Fruit fly (Drosophila melanogaster) whole organism, embryonic: Measurements from ENCODE around the gene Ocrl.

Source experiments
- ATbp ChIP-seq: fragments of 200-800 bp; sonication (Bioruptor generic); optimal IDR thresholded peaks from 2 replicates; lab custom pipeline; 2017; ENCODE audit warnings: missing biosample characterization, mild to moderate bottlenecking, missing genetic modification characterization, missing genetic modification reagents
- BEAF-32 ChIP-seq: fragments of 200-800 bp; sonication (Bioruptor generic); optimal IDR thresholded peaks from 3 replicates; lab custom pipeline; 2017; ENCODE audit warnings: missing biosample characterization, missing genetic modification characterization, mild to moderate bottlenecking, moderate library complexity, missing genetic modification reagents
- CG11247 ChIP-seq: fragments of 200-800 bp; sonication (Bioruptor generic); IDR thresholded peaks from 2 replicates; pipeline ENCODE4 v1.3.6; 2022; ENCODE audit warnings: missing biosample characterization, missing genetic modification characterization
- CG11696 ChIP-seq: fragments of 200-800 bp; sonication (Bioruptor generic); IDR thresholded peaks from 2 replicates; pipeline ENCODE4 v1.3.6; 2022; ENCODE audit warnings: missing biosample characterization, missing genetic modification characterization
- CG12071 ChIP-seq: fragments of 200-800 bp; sonication (Bioruptor generic); optimal IDR thresholded peaks from 3 replicates; lab custom pipeline; 2018; ENCODE audit warnings: missing biosample characterization, mild to moderate bottlenecking, missing genetic modification characterization
- CG13624 ChIP-seq: fragments of 200-800 bp; sonication (Bioruptor generic); optimal IDR thresholded peaks from 2 replicates; lab custom pipeline; 2016; ENCODE audit warnings: missing biosample characterization, missing genetic modification characterization
- CG17359 ChIP-seq: fragments of 200-800 bp; sonication (Bioruptor generic); optimal IDR thresholded peaks from 3 replicates; lab custom pipeline; 2018; ENCODE audit warnings: missing biosample characterization, mild to moderate bottlenecking, missing genetic modification characterization, moderate library complexity
- CG17802 ChIP-seq: fragments of 200-800 bp; sonication (Bioruptor generic); optimal IDR thresholded peaks from 2 replicates; lab custom pipeline; 2018; ENCODE audit warnings: missing biosample characterization, mild to moderate bottlenecking, missing genetic modification characterization, moderate library complexity
- CG2678 ChIP-seq: fragments of 200-800 bp; sonication (Bioruptor generic); optimal IDR thresholded peaks from 3 replicates; lab custom pipeline; 2019; ENCODE audit warnings: missing biosample characterization, mild to moderate bottlenecking, missing genetic modification characterization, moderate library complexity
- CG31388 ChIP-seq: fragments of 200-800 bp; sonication (Bioruptor generic); optimal IDR thresholded peaks from 2 replicates; lab custom pipeline; 2016; ENCODE audit warnings: missing biosample characterization, missing genetic modification characterization
- CG34422 ChIP-seq: fragments of 200-800 bp; sonication (Bioruptor generic); IDR thresholded peaks from 3 replicates; pipeline ENCODE4 v1.3.6; 2022; ENCODE audit warnings: missing biosample characterization, missing genetic modification characterization
- CG3847 ChIP-seq: fragments of 200-800 bp; sonication (Bioruptor generic); IDR thresholded peaks from 2 replicates; pipeline ENCODE4 v1.3.6; 2022; ENCODE audit warnings: missing biosample characterization, missing genetic modification characterization
- CG5180 ChIP-seq: fragments of 200-800 bp; sonication (Bioruptor generic); optimal IDR thresholded peaks from 3 replicates; lab custom pipeline; 2017; ENCODE audit warnings: missing biosample characterization, missing genetic modification characterization, mild to moderate bottlenecking, moderate library complexity, missing genetic modification reagents
- CG6683 ChIP-seq: fragments of 200-800 bp; sonication (Bioruptor generic); optimal IDR thresholded peaks from 2 replicates; lab custom pipeline; 2017; ENCODE audit warnings: missing biosample characterization, mild to moderate bottlenecking, missing genetic modification characterization, missing genetic modification reagents
- CG6765 ChIP-seq: fragments of 200-800 bp; sonication (Bioruptor generic); optimal IDR thresholded peaks from 3 replicates; lab custom pipeline; 2017; ENCODE audit warnings: missing biosample characterization, mild to moderate bottlenecking, missing genetic modification characterization
- CG7357 ChIP-seq: fragments of 200-800 bp; sonication (Bioruptor generic); IDR thresholded peaks from 3 replicates; pipeline ENCODE4 v1.3.6; 2022; ENCODE audit warnings: missing biosample characterization, missing genetic modification characterization
- CG7963 ChIP-seq: fragments of 200-800 bp; sonication (Bioruptor generic); IDR thresholded peaks from 3 replicates; pipeline ENCODE4 v1.3.6; 2022; ENCODE audit warnings: missing biosample characterization, missing genetic modification characterization; ENCODE audit not compliant: partially characterized antibody
- CG8290 ChIP-seq, 3 experiments: fragments of 200-800 bp; sonication (Bioruptor generic); optimal IDR thresholded peaks; 2 replicates each; lab custom pipeline; 2016 to 2019; ENCODE audit warnings: missing biosample characterization in 3 of 3, missing genetic modification characterization in 3 of 3, mild to moderate bottlenecking in 2 of 3, moderate library complexity in 1 of 3
- CG8944 ChIP-seq: fragments of 200-800 bp; sonication (Bioruptor generic); optimal IDR thresholded peaks from 3 replicates; lab custom pipeline; 2016; ENCODE audit warnings: missing biosample characterization, missing genetic modification characterization
- CG9932 ChIP-seq: fragments of 200-800 bp; sonication (Bioruptor generic); IDR thresholded peaks from 2 replicates; pipeline ENCODE4 v1.3.6; 2022; ENCODE audit warnings: missing biosample characterization, missing genetic modification characterization
- CHES-1-like ChIP-seq: fragments of 200-800 bp; sonication (Bioruptor generic); optimal IDR thresholded peaks from 2 replicates; lab custom pipeline; 2016; ENCODE audit warnings: missing biosample characterization, missing genetic modification characterization
- Camta ChIP-seq: fragments of 200-800 bp; sonication (Bioruptor generic); optimal IDR thresholded peaks from 2 replicates; lab custom pipeline; 2016; ENCODE audit warnings: missing biosample characterization, missing genetic modification characterization
- CoRest ChIP-seq: fragments of 200-800 bp; sonication (Bioruptor generic); optimal IDR thresholded peaks from 3 replicates; lab custom pipeline; 2018; ENCODE audit warnings: missing biosample characterization, mild to moderate bottlenecking, missing genetic modification characterization, moderate library complexity
- E2f1 ChIP-seq: fragments of 200-800 bp; sonication (Bioruptor generic); IDR thresholded peaks from 2 replicates; pipeline ENCODE4 v1.3.6; 2022; ENCODE audit warnings: missing biosample characterization, missing genetic modification characterization
- ERR ChIP-seq: fragments of 200-800 bp; sonication (Bioruptor generic); optimal IDR thresholded peaks from 2 replicates; lab custom pipeline; 2016; ENCODE audit warnings: missing biosample characterization, missing genetic modification characterization
- HmgD ChIP-seq: fragments of 200-800 bp; sonication (Bioruptor generic); optimal IDR thresholded peaks from 3 replicates; lab custom pipeline; 2016; ENCODE audit warnings: missing biosample characterization, missing genetic modification characterization
- Mrtf ChIP-seq: fragments of 200-800 bp; sonication (Bioruptor generic); IDR thresholded peaks from 3 replicates; pipeline ENCODE4 v1.3.6; 2022; ENCODE audit warnings: missing biosample characterization, missing genetic modification characterization
- Nf-YA ChIP-seq: fragments of 200-800 bp; sonication (Bioruptor generic); IDR thresholded peaks from 2 replicates; pipeline ENCODE4 v1.3.6; 2022; ENCODE audit warnings: missing biosample characterization, missing genetic modification characterization
- Optix ChIP-seq: fragments of 200-800 bp; sonication (Bioruptor generic); IDR thresholded peaks from 3 replicates; pipeline ENCODE4 v1.3.6; 2022; ENCODE audit warnings: missing biosample characterization, missing genetic modification characterization
- Six4 ChIP-seq: fragments of 200-800 bp; sonication (Bioruptor generic); optimal IDR thresholded peaks from 2 replicates; lab custom pipeline; 2016; ENCODE audit warnings: missing biosample characterization, missing genetic modification characterization
- abd-A ChIP-seq: fragments of 200-800 bp; sonication (Bioruptor generic); optimal IDR thresholded peaks from 3 replicates; lab custom pipeline; 2019; ENCODE audit warnings: missing biosample characterization, mild to moderate bottlenecking, missing genetic modification characterization, moderate library complexity
- aop ChIP-seq: fragments of 200-800 bp; sonication (Bioruptor generic); IDR thresholded peaks from 2 replicates; pipeline ENCODE4 v1.3.6; 2022; ENCODE audit warnings: missing biosample characterization, missing genetic modification characterization
- az2 ChIP-seq: fragments of 200-800 bp; sonication (Bioruptor generic); optimal IDR thresholded peaks from 3 replicates; lab custom pipeline; 2016; ENCODE audit warnings: missing biosample characterization, missing genetic modification characterization
- bigmax ChIP-seq: fragments of 200-800 bp; sonication (Bioruptor generic); optimal IDR thresholded peaks from 2 replicates; lab custom pipeline; 2018; ENCODE audit warnings: missing biosample characterization, mild to moderate bottlenecking, missing genetic modification characterization
- chif ChIP-seq, 2 experiments: fragments of 200-800 bp; sonication (Bioruptor generic); optimal IDR thresholded peaks; 3 replicates each; lab custom pipeline; 2016; ENCODE audit warnings: missing biosample characterization in 2 of 2, missing genetic modification characterization in 2 of 2
- ci ChIP-seq: fragments of 200-800 bp; sonication (Bioruptor generic); IDR thresholded peaks from 3 replicates; pipeline ENCODE4 v1.3.6; 2022; ENCODE audit warnings: missing biosample characterization, missing genetic modification characterization
- fd3F ChIP-seq: fragments of 200-800 bp; sonication (Bioruptor generic); optimal IDR thresholded peaks from 2 replicates; lab custom pipeline; 2018; ENCODE audit warnings: missing biosample characterization, mild to moderate bottlenecking, missing genetic modification characterization, moderate library complexity
- fd64A ChIP-seq: fragments of 200-800 bp; sonication (Bioruptor generic); optimal IDR thresholded peaks from 3 replicates; lab custom pipeline; 2018; ENCODE audit warnings: missing biosample characterization, mild to moderate bottlenecking, missing genetic modification characterization
- gem ChIP-seq: fragments of 200-800 bp; sonication (Bioruptor generic); optimal IDR thresholded peaks from 2 replicates; lab custom pipeline; 2019; ENCODE audit warnings: missing biosample characterization, mild to moderate bottlenecking, missing genetic modification characterization, moderate library complexity
- grn ChIP-seq: fragments of 200-800 bp; sonication (Bioruptor generic); optimal IDR thresholded peaks from 3 replicates; lab custom pipeline; 2017; ENCODE audit warnings: missing biosample characterization, missing genetic modification characterization
- inv ChIP-seq: fragments of 200-800 bp; sonication (Bioruptor generic); IDR thresholded peaks from 2 replicates; pipeline ENCODE4 v1.3.6; 2022; ENCODE audit warnings: missing biosample characterization, missing genetic modification characterization; ENCODE audit not compliant: partially characterized antibody
- nmo ChIP-seq: fragments of 200-800 bp; sonication (Bioruptor generic); optimal IDR thresholded peaks from 2 replicates; lab custom pipeline; 2018; ENCODE audit warnings: missing biosample characterization, mild to moderate bottlenecking, missing genetic modification characterization, moderate library complexity
- ranshi ChIP-seq: fragments of 200-800 bp; sonication (Bioruptor generic); IDR thresholded peaks from 2 replicates; pipeline ENCODE4 v1.3.6; 2022; ENCODE audit warnings: missing biosample characterization, missing genetic modification characterization
- scrt ChIP-seq: fragments of 200-800 bp; sonication (Bioruptor generic); optimal IDR thresholded peaks from 2 replicates; lab custom pipeline; 2018; ENCODE audit warnings: missing biosample characterization, mild to moderate bottlenecking, missing genetic modification characterization, moderate library complexity
- slou ChIP-seq: fragments of 200-800 bp; sonication (Bioruptor generic); optimal IDR thresholded peaks from 3 replicates; lab custom pipeline; 2016; ENCODE audit warnings: missing biosample characterization, missing genetic modification characterization
- sqz ChIP-seq: fragments of 200-800 bp; sonication (Bioruptor generic); optimal IDR thresholded peaks from 3 replicates; lab custom pipeline; 2018; ENCODE audit warnings: missing biosample characterization, mild to moderate bottlenecking, missing genetic modification characterization
- ssp ChIP-seq: fragments of 200-800 bp; sonication (Bioruptor generic); IDR thresholded peaks from 2 replicates; pipeline ENCODE4 v1.3.6; 2022; ENCODE audit warnings: missing biosample characterization, missing genetic modification characterization
- sug ChIP-seq: fragments of 200-800 bp; optimal IDR thresholded peaks from 2 replicates; lab custom pipeline; 2019; ENCODE audit warnings: missing biosample characterization, mild to moderate bottlenecking, missing genetic modification characterization, moderate library complexity
- tin ChIP-seq: fragments of 200-800 bp; sonication (Bioruptor generic); optimal IDR thresholded peaks from 3 replicates; lab custom pipeline; 2016; ENCODE audit warnings: missing biosample characterization, missing genetic modification characterization

The Ocrl gene

DNA sequence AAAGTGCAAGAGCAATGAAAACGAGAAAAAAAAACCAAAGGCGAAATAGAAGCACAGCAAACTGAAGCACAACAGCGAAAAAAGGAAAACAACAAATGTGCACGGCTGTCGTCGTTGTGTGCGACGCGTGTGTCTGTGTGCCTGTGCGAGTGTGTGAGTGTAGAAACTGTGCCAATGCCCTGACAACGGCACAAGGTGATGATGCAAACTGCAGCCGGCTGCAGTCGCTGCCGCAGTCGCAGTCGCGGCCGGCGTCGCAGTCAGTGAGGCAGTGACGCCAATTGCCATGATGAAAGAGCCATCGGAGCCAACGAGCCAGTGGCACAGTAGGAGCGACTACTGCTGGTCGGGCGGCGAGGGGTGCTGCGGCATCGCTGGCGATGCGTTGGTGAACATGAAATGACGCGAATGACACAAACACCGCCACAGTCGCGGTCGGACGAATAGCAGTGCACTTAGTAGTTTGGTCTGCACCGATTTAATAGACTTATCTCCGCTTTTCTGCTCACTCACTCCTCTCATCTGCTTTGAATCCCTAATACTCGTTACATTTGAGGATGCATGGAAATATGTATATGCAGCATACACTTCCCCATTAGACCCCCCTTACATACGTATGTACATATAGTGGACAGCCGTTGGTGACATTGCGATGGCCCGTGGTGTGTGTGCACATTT is 45.9 kb downstream of the Ocrl start (continued):
- TF ChIP-seq HmgD (GFP tag; lab: Kevin White, UChicago) (no peak), E2f1 (0 out of 2 replicates have a peak, but pooled peaks have one; percentile 19), CG7963 (GFP tag; lab: Robert Waterston, UW) (no peak), az2 (GFP tag; lab: Kevin White, UChicago) (peak; percentile 45), Optix (peak; percentile 48; the same call in 1 of the 3 replicates), ERR (GFP tag; lab: Kevin White, UChicago) (no peak), tin (GFP tag; lab: Kevin White, UChicago) (peak; percentile 27), CG34422 (peak; percentile 59; the same call in 2 of the 3 replicates), CG17802 (tag; lab: Kevin White, UChicago) (peak; percentile 40), Nf-YA (GFP tag; lab: Robert Waterston, UW) (0 out of 2 replicates have a peak, but pooled peaks have one; percentile 37), Camta (GFP tag; lab: Kevin White, UChicago) (peak; percentile 33), CG8944 (peak; percentile 57), CG6683 (no peak), ci (GFP tag; lab: Robert Waterston, UW) (peak; percentile 84), CoRest (tag; lab: Kevin White, UChicago) (peak; percentile 67), grn (no peak), slou (GFP tag; lab: Kevin White, UChicago) (no peak), fd3F (GFP tag; lab: Kevin White, UChicago) (no peak), Six4 (peak; percentile 44), CG9932 (GFP tag; lab: Robert Waterston, UW) (no peak), CG12071 (GFP tag; lab: Kevin White, UChicago) (peak; percentile 67), CG3847 (GFP tag; lab: Robert Waterston, UW) (no peak), CG7357 (peak; percentile 57; the same call in 2 of the 3 replicates), CG31388 (no peak), CHES-1-like (GFP tag; lab: Kevin White, UChicago) (no peak), CG11247 (no peak), abd-A (tag; lab: Kevin White, UChicago) (peak; percentile 7), scrt (GFP tag; lab: Kevin White, UChicago) (peak; percentile 19), ATbp (peak; percentile 87), Mrtf (GFP tag; lab: Robert Waterston, UW) (peak; percentile 37; the same call in 1 of the 3 replicates), ranshi (GFP tag; lab: Robert Waterston, UW) (peak; percentile 43; the same call in 1 of the 2 replicates), sug (tag; lab: Kevin White, UChicago) (peak; percentile 32), BEAF-32 (GFP tag; lab: Kevin White, UChicago) (no peak), sqz (no peak), CG11696 (peak; percentile 78; the same call in 1 of the 2 replicates), CG6765 (GFP tag; lab: Kevin White, UChicago) (no peak), ssp (GFP tag; lab: Robert Waterston, UW) (peak; percentile 62), CG2678 (tag; lab: Kevin White, UChicago) (peak; percentile 78), CG17359 (peak; percentile 81), CG13624 (GFP tag; lab: Kevin White, UChicago) (no peak), CG8290 (GFP tag; optimal IDR thresholded peaks at IDR 0.05; lab: Kevin White, UChicago) (peak; percentile 19), CG8290 (tag; optimal IDR thresholded peaks at IDR 0.05; lab: Kevin White, UChicago) (peak in 1 of 2 experiments; percentile 76), inv (GFP tag; lab: Robert Waterston, UW) (no peak), chif (GFP tag; optimal IDR thresholded peaks at IDR 0.05; lab: Kevin White, UChicago) (peak; percentile 8 to 26), bigmax (GFP tag; lab: Kevin White, UChicago) (no peak), fd64A (peak; percentile 75), gem (tag; lab: Kevin White, UChicago) (peak; percentile 62), CG5180 (peak; percentile 75), aop (GFP tag; lab: Robert Waterston, UW) (no peak), nmo (GFP tag; lab: Kevin White, UChicago) (peak; percentile 77)
